Fruit fly (Drosophila melanogaster): ENCODE results near the gene Abca3.

Gene Abca3

DNA sequence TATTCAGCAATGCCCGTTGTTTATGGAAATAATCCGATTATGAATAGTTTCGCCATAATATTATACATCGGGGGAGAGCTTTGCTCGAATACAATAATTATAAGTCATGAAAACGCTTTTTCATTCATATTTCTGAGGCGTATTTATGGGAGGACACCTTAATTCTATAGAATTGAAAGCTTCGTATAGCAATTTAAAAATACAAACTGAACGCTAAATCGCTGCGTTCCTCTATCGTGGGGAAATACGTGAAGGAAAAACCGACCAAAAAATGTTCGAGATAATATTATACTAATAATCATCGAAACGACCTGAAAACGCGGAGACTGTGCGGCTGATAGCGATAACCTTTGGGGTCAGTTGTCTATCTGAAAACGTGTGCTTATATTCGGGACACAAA lies 30.0 kb downstream of the Abca3 start:
- TF ChIP-seq svp (GFP tag) (peak; percentile 82), CG6854 (GFP tag; optimal IDR thresholded peaks at IDR 0.05) (no peak)

DNA sequence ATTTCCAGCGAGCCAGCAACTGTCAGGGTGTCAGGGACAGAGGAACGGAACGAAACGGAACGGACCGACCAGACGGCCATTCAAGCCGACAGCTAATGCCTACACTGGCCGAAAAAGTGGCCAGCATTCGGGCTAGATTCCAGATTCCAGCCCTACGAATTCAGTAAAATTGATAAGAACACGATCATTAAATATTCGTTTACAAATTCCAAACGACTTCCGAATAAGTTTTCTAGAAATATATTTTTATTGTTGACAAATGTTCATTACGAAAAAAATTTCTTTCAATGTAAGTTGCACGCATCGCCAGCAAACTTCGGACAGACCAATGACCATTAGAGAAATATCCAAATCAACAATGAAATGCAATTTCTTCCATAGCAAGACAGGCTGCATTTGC lies 41.1 kb downstream of the Abca3 start:
- TF ChIP-seq acj6 (GFP tag; optimal IDR thresholded peaks at IDR 0.05) (no peak), CG32006 (GFP tag; optimal IDR thresholded peaks at IDR 0.05) (peak; percentile 52), CG15336 (GFP tag; IDR thresholded peaks at IDR 0.05) (peak; percentile 30; the same call in 1 of the 2 replicates), Hr4 (GFP tag; optimal IDR thresholded peaks at IDR 0.05) (peak; percentile 39), eg (GFP tag; IDR thresholded peaks at IDR 0.05) (peak; percentile 56; the same call in 1 of the 3 replicates), CG10631 (GFP tag; optimal IDR thresholded peaks at IDR 0.05) (peak; percentile 5), CG8119 (GFP tag; IDR thresholded peaks at IDR 0.05) (peak; percentile 47; the same call in 1 of the 3 replicates), Eip75B (GFP tag; optimal IDR thresholded peaks at IDR 0.05) (no peak), dsx (GFP tag; optimal IDR thresholded peaks at IDR 0.05; ENCODE audit: poor library complexity, severe bottlenecking) (no peak), Eip78C (GFP tag) (peak; percentile 33), CG6792 (GFP tag; optimal IDR thresholded peaks at IDR 0.05) (no peak), OdsH (GFP tag; optimal IDR thresholded peaks at IDR 0.05) (peak; percentile 20), pdm3 (GFP tag; optimal IDR thresholded peaks at IDR 0.05) (peak; percentile 10)

DNA sequence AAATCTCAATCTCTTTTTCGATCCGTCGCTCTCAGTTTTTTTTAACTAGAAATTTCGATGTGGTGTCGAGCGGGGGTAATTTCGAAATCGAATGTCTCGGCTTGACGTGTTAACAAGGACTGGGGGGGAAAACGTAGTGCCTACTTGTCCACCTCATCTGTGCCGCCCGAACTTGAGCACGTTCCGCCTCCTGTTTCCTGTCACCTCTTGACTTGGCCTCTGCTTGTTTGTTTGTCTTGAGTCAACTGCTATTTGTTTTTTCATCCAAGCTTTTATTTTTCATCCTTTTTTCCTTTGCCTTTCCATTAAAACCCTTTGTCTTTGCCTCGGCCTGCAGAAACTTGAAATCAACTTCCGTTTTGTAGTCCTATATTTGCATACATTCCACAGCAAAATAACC lies 55.4 kb downstream of the Abca3 start, which contains the start of gene CG1722:
Gene CG1722, minus strand, starts transcription at position 101 of the 400 bp plus-strand sequence.
- TF ChIP-seq CG10669 (GFP tag; optimal IDR thresholded peaks at IDR 0.05) (no peak), svp (GFP tag) (no peak), spab (GFP tag; optimal IDR thresholded peaks at IDR 0.05) (no peak), Smox (GFP tag; optimal IDR thresholded peaks at IDR 0.05) (no peak), fd85E (GFP tag; optimal IDR thresholded peaks at IDR 0.05) (no peak), OdsH (GFP tag; optimal IDR thresholded peaks at IDR 0.05) (no peak), acj6 (GFP tag; optimal IDR thresholded peaks at IDR 0.05) (no peak), Met (GFP tag; optimal IDR thresholded peaks at IDR 0.05) (no peak), CG6792 (GFP tag; optimal IDR thresholded peaks at IDR 0.05) (no peak), topi (GFP tag; optimal IDR thresholded peaks at IDR 0.05) (no peak), CG16779 (tag; optimal IDR thresholded peaks at IDR 0.05) (no peak), Sox15 (GFP tag; optimal IDR thresholded peaks at IDR 0.05) (no peak), Ets21C (GFP tag; optimal IDR thresholded peaks at IDR 0.05) (no peak), net (GFP tag; optimal IDR thresholded peaks at IDR 0.05) (no peak), Sox14 (GFP tag; optimal IDR thresholded peaks at IDR 0.05) (no peak), CG8632 (GFP tag; optimal IDR thresholded peaks at IDR 0.05) (no peak), Hr39 (GFP tag; optimal IDR thresholded peaks at IDR 0.05) (no peak)

All from whole organism, prepupa.